Fruit fly (Drosophila melanogaster): ENCODE data around the gene CG5653.

Gene CG5653

dm6 chr3L:8978678-8979413, 12.7 kb upstream of the CG5653 start:
- TF ChIP-seq Sp1 (GFP tag; optimal IDR thresholded peaks at IDR 0.05): no peak
- TF ChIP-seq tai (GFP tag; optimal IDR thresholded peaks at IDR 0.05): no peak
- no peak for TF ChIP-seq pan (optimal IDR thresholded peaks at IDR 0.05)
- no peak for TF ChIP-seq Hr83 (GFP tag; optimal IDR thresholded peaks at IDR 0.05; ENCODE audit: poor library complexity, severe bottlenecking)
- TF ChIP-seq CG32264 (GFP tag; optimal IDR thresholded peaks at IDR 0.05): no peak
- no peak for TF ChIP-seq br (GFP tag; optimal IDR thresholded peaks at IDR 0.05)
- no peak for TF ChIP-seq Dfd (GFP tag; optimal IDR thresholded peaks at IDR 0.05)
- TF ChIP-seq Vsx2 (GFP tag; optimal IDR thresholded peaks at IDR 0.05; ENCODE audit: partially characterized antibody): no peak
- no peak for TF ChIP-seq brk (GFP tag; optimal IDR thresholded peaks at IDR 0.05)
- TF ChIP-seq CrebA (GFP tag; optimal IDR thresholded peaks at IDR 0.05; ENCODE audit: borderline replicate concordance): no peak
- TF ChIP-seq HLH106 (tag; optimal IDR thresholded peaks at IDR 0.05): peak; percentile 13
- TF ChIP-seq Myc (optimal IDR thresholded peaks at IDR 0.05): no peak
- no peak for TF ChIP-seq jim (GFP tag; optimal IDR thresholded peaks at IDR 0.05)
- TF ChIP-seq Dif (GFP tag; optimal IDR thresholded peaks at IDR 0.05; ENCODE audit: partially characterized antibody): peak; percentile 51
- TF ChIP-seq Jra (GFP tag; optimal IDR thresholded peaks at IDR 0.05): no peak
- no peak for TF ChIP-seq dsf (GFP tag; optimal IDR thresholded peaks at IDR 0.05; ENCODE audit: borderline replicate concordance)
- TF ChIP-seq woc (GFP tag; optimal IDR thresholded peaks at IDR 0.05): no peak
- no peak for TF ChIP-seq dmrt93B (GFP tag; optimal IDR thresholded peaks at IDR 0.05)
- TF ChIP-seq Hr78 (GFP tag; optimal IDR thresholded peaks at IDR 0.05): no peak
- TF ChIP-seq dl (GFP tag; optimal IDR thresholded peaks at IDR 0.05; ENCODE audit: insufficient read depth in 1 of 2, partially characterized antibody in 2 of 2): no peak
- no peak for TF ChIP-seq N (GFP tag; optimal IDR thresholded peaks at IDR 0.05)
- peak in 1 of 2 experiments; percentile 42 for TF ChIP-seq foxo (GFP tag; optimal IDR thresholded peaks at IDR 0.05)
- no peak for TF ChIP-seq sv (GFP tag; optimal IDR thresholded peaks at IDR 0.05)
- peak; percentile 44 for TF ChIP-seq h (GFP tag; optimal IDR thresholded peaks at IDR 0.05)
- peak; percentile 55 for TF ChIP-seq ey (GFP tag; optimal IDR thresholded peaks at IDR 0.05)
- TF ChIP-seq sage (GFP tag; optimal IDR thresholded peaks at IDR 0.05): no peak
- no peak for TF ChIP-seq GATAd (GFP tag; optimal IDR thresholded peaks at IDR 0.05)
- peak; percentile 68 for TF ChIP-seq psq (GFP tag; optimal IDR thresholded peaks at IDR 0.05)
- no peak for TF ChIP-seq CG9705 (GFP tag; optimal IDR thresholded peaks at IDR 0.05)
- peak; percentile 46 for TF ChIP-seq rgr (GFP tag; optimal IDR thresholded peaks at IDR 0.05)
- TF ChIP-seq lola (GFP tag; optimal IDR thresholded peaks at IDR 0.05): no peak
- TF ChIP-seq Hnf4 (GFP tag; optimal IDR thresholded peaks at IDR 0.05): no peak
- peak; percentile 44 for TF ChIP-seq OdsH (GFP tag; optimal IDR thresholded peaks at IDR 0.05)
- no peak for TF ChIP-seq Mio (GFP tag; optimal IDR thresholded peaks at IDR 0.05)
- no peak for TF ChIP-seq usp (GFP tag; optimal IDR thresholded peaks at IDR 0.05)
- no peak for TF ChIP-seq Abd-B (GFP tag; optimal IDR thresholded peaks at IDR 0.05)
- no peak for TF ChIP-seq Rel (GFP tag; optimal IDR thresholded peaks at IDR 0.05)
- no peak for TF ChIP-seq Rel (tag; optimal IDR thresholded peaks at IDR 0.05)
- TF ChIP-seq fru (GFP tag; optimal IDR thresholded peaks at IDR 0.05): peak; percentile 8

DNA sequence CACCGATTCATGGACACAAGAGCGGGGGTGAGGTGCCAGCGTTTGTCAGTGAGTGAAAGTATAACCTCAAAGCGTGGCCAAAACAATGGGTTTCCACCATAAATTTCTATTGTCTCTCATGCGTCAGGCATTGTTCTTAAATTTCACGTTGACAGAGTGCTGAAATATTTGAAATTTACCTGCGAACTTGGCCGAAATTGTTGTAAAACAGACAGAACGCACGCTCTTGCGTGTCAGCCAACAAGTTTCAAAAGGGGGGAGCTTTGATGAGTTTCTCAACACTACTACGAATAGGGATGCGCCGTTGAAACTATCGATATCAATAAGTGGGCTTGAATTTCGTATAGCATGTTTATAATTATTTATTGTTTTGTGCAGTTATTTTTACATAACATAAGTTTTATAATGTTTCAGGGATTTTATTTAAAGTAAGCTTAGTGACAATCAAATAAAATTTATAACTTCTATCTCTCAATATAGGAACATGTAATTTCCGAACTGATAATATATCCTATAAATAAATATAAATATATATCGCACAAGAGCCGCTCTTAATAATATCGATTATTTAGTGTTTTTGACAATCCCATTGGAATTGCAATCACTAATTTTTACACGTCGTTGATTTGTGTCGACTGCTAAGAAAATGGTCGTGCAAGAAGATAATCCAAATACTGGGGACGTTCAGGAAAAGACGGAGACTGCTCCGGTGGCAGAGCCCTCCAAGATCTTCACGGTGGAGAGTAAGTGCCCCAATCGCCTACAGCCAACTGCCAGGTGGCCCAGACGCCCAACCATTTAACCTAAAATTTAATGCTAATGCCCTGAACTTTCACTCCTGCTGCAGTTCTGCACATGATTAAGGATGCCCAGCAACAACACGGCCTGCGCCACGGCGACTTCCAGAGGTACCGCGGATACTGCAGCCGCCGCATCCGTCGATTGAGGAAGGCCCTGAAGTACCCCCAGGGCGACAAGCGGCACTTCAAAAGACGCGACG, 8.6 kb upstream of the CG5653 start, which contains the start of the genes pix and Srp68:
TSS of gene pix (minus strand) at position 288 of the 1,000 bp plus-strand sequence.
TSS of gene Srp68 (plus strand) at position 569 of the 1,000 bp plus-strand sequence.
- TF ChIP-seq OdsH (GFP tag; optimal IDR thresholded peaks at IDR 0.05) (peak; percentile 70), HLH106 (tag; optimal IDR thresholded peaks at IDR 0.05) (peak; percentile 80), sv (GFP tag; optimal IDR thresholded peaks at IDR 0.05) (peak; percentile 55), CrebA (GFP tag; optimal IDR thresholded peaks at IDR 0.05; ENCODE audit: borderline replicate concordance) (no peak), psq (GFP tag; optimal IDR thresholded peaks at IDR 0.05) (peak; percentile 74), CG9705 (GFP tag; optimal IDR thresholded peaks at IDR 0.05) (peak; percentile 54), ey (GFP tag; optimal IDR thresholded peaks at IDR 0.05) (peak; percentile 70), jim (GFP tag; optimal IDR thresholded peaks at IDR 0.05) (no peak), dsf (GFP tag; optimal IDR thresholded peaks at IDR 0.05; ENCODE audit: borderline replicate concordance) (no peak), foxo (GFP tag; optimal IDR thresholded peaks at IDR 0.05) (peak in 1 of 2 experiments; percentile 61), Jra (GFP tag; optimal IDR thresholded peaks at IDR 0.05) (no peak), Sp1 (GFP tag; optimal IDR thresholded peaks at IDR 0.05) (peak; percentile 74), Rel (GFP tag; optimal IDR thresholded peaks at IDR 0.05) (no peak), Rel (tag; optimal IDR thresholded peaks at IDR 0.05) (peak; percentile 25), Mio (GFP tag; optimal IDR thresholded peaks at IDR 0.05) (no peak), Hr83 (GFP tag; optimal IDR thresholded peaks at IDR 0.05; ENCODE audit: poor library complexity, severe bottlenecking) (peak; percentile 0), rgr (GFP tag; optimal IDR thresholded peaks at IDR 0.05) (peak; percentile 72), dmrt93B (GFP tag; optimal IDR thresholded peaks at IDR 0.05) (peak; percentile 31), GATAd (GFP tag; optimal IDR thresholded peaks at IDR 0.05) (peak; percentile 60), woc (GFP tag; optimal IDR thresholded peaks at IDR 0.05) (peak; percentile 44)

All from whole organism, wandering third instar larva.